In the genomic region with DNA sequence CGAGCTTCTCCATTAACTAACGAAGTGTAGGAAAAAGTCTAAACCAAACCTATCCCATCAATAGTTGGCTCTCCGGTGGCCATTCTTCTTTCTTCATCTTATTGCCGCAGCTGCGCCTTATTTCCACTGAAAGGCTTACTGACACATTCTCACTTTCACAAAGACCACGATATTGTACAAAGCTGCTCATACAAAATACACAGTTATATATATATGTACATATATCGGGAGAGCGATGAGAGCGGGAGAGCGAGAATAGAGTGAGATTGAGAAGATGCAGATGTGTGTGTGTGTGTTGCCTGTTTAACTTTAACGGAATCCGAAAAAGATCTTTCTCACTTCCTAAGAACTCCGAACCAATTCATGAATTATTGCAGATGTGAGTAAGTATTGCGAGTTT, we compare ENCODE assay signal across 1 fruit fly cellular context.
A peak's percentile ranks its signal among the peaks of the same experiment; 100 is the strongest.
TF ChIP-seq lines count a peak whose summit lies in the region.

No protein-coding gene starts in this region.

TF ChIP-seq in whole organism, embryonic, 481 proteins besides CTCF, POLR2A, EP300 and RAD21 (continued from another document):
- TF ChIP-seq sens (GFP tag; lab: Kevin White, UChicago) (no peak), Max (GFP tag; optimal IDR thresholded peaks at IDR 0.05; lab: Kevin White, UChicago) (no peak), bcd (GFP tag; optimal IDR thresholded peaks at IDR 0.05; lab: Kevin White, UChicago) (no peak), CG4282 (GFP tag; optimal IDR thresholded peaks at IDR 0.05; lab: Kevin White, UChicago) (no peak), CG3847 (GFP tag; IDR thresholded peaks at IDR 0.05; lab: Robert Waterston, UW) (no peak), ken (GFP tag; IDR thresholded peaks at IDR 0.05; lab: Robert Waterston, UW) (no peak), CG6765 (GFP tag; optimal IDR thresholded peaks at IDR 0.05; lab: Kevin White, UChicago) (no peak), slp2 (GFP tag; optimal IDR thresholded peaks at IDR 0.05; lab: Kevin White, UChicago) (no peak), HmgZ (tag; optimal IDR thresholded peaks at IDR 0.05; lab: Kevin White, UChicago) (no peak), Abd-B (GFP tag; optimal IDR thresholded peaks at IDR 0.05; lab: Kevin White, UChicago) (no peak), CG11093 (GFP tag; IDR thresholded peaks at IDR 0.05; lab: Robert Waterston, UW) (no peak), sc (optimal IDR thresholded peaks at IDR 0.05; lab: Kevin White, UChicago) (no peak), sc (GFP tag; optimal IDR thresholded peaks at IDR 0.05; lab: Kevin White, UChicago) (no peak), row (GFP tag; IDR thresholded peaks at IDR 0.05; lab: Robert Waterston, UW) (no peak), Dad (GFP tag; optimal IDR thresholded peaks at IDR 0.05; lab: Kevin White, UChicago) (no peak), vfl (GFP tag; optimal IDR thresholded peaks at IDR 0.05; lab: Kevin White, UChicago) (no peak), CG8944 (GFP tag; optimal IDR thresholded peaks at IDR 0.05; lab: Kevin White, UChicago) (no peak), Drgx (GFP tag; IDR thresholded peaks at IDR 0.05; lab: Robert Waterston, UW) (no peak), CG7928 (GFP tag; optimal IDR thresholded peaks at IDR 0.05; lab: Kevin White, UChicago) (no peak), CG15479 (GFP tag; optimal IDR thresholded peaks at IDR 0.05; lab: Kevin White, UChicago) (no peak), CG16779 (GFP tag; IDR thresholded peaks at IDR 0.05; lab: Robert Waterston, UW) (no peak), unpg (GFP tag; optimal IDR thresholded peaks at IDR 0.05; lab: Kevin White, UChicago) (no peak), Nf-YB (GFP tag; optimal IDR thresholded peaks at IDR 0.05; lab: Kevin White, UChicago) (no peak), Lim3 (GFP tag; IDR thresholded peaks at IDR 0.05; lab: Robert Waterston, UW) (no peak), CG31441 (GFP tag; IDR thresholded peaks at IDR 0.05; lab: Robert Waterston, UW) (no peak), zfh1 (GFP tag; IDR thresholded peaks at IDR 0.05; lab: Robert Waterston, UW) (no peak), Poxn (GFP tag; IDR thresholded peaks at IDR 0.05; lab: Robert Waterston, UW) (no peak), MBD-R2 (GFP tag; IDR thresholded peaks at IDR 0.05; lab: Robert Waterston, UW) (no peak), Hmx (GFP tag; optimal IDR thresholded peaks at IDR 0.05; lab: Kevin White, UChicago) (no peak), Blimp-1 (GFP tag; optimal IDR thresholded peaks at IDR 0.05; lab: Kevin White, UChicago) (peak; percentile 33), CG4360 (GFP tag; IDR thresholded peaks at IDR 0.05; lab: Robert Waterston, UW) (no peak), CG7357 (GFP tag; IDR thresholded peaks at IDR 0.05; lab: Robert Waterston, UW) (0 out of 3 replicates have a peak, but pooled peaks have one; percentile 14), Hr51 (GFP tag; optimal IDR thresholded peaks at IDR 0.05; lab: Kevin White, UChicago) (no peak), PHDP (tag; optimal IDR thresholded peaks at IDR 0.05; lab: Kevin White, UChicago) (no peak), CG12219 (GFP tag; optimal IDR thresholded peaks at IDR 0.05; lab: Kevin White, UChicago) (no peak), CG6272 (GFP tag; IDR thresholded peaks at IDR 0.05; lab: Robert Waterston, UW) (no peak), CG3838 (GFP tag; optimal IDR thresholded peaks at IDR 0.05; lab: Kevin White, UChicago) (no peak), Pdp1 (GFP tag; optimal IDR thresholded peaks at IDR 0.05; lab: Kevin White, UChicago) (no peak), CG4730 (GFP tag; IDR thresholded peaks at IDR 0.05; lab: Robert Waterston, UW) (no peak), Trl (optimal IDR thresholded peaks at IDR 0.05; lab: Kevin White, UChicago) (peak; percentile 85 to 90), Trl (GFP tag; optimal IDR thresholded peaks at IDR 0.05; lab: Kevin White, UChicago) (no peak), Bdp1 (GFP tag; optimal IDR thresholded peaks at IDR 0.05; lab: Kevin White, UChicago) (no peak), CkIIα-i1 (GFP tag; IDR thresholded peaks at IDR 0.05; lab: Robert Waterston, UW) (no peak), Kr (GFP tag; optimal IDR thresholded peaks at IDR 0.05; lab: Kevin White, UChicago) (no peak), CG2889 (GFP tag; IDR thresholded peaks at IDR 0.05; lab: Robert Waterston, UW) (no peak), dm (GFP tag; optimal IDR thresholded peaks at IDR 0.05; lab: Kevin White, UChicago) (no peak), Doc2 (GFP tag; IDR thresholded peaks at IDR 0.05; lab: Robert Waterston, UW) (no peak), CG17612 (GFP tag; IDR thresholded peaks at IDR 0.05; lab: Robert Waterston, UW) (no peak), Dek (tag; optimal IDR thresholded peaks at IDR 0.05; lab: Kevin White, UChicago) (no peak), CG6654 (GFP tag; optimal IDR thresholded peaks at IDR 0.05; lab: Kevin White, UChicago) (no peak), CG17568 (GFP tag; optimal IDR thresholded peaks at IDR 0.05; lab: Kevin White, UChicago) (no peak), dan (GFP tag; IDR thresholded peaks at IDR 0.05; lab: Robert Waterston, UW) (no peak), ro (GFP tag; IDR thresholded peaks at IDR 0.05; lab: Robert Waterston, UW) (no peak), eve (GFP tag; optimal IDR thresholded peaks at IDR 0.05; lab: Kevin White, UChicago) (no peak), danr (GFP tag; IDR thresholded peaks at IDR 0.05; lab: Robert Waterston, UW) (no peak), chinmo (GFP tag; IDR thresholded peaks at IDR 0.05; lab: Robert Waterston, UW; ENCODE audit: partially characterized antibody) (peak; percentile 75; the same call in 1 of the 4 replicates), bab2 (GFP tag; optimal IDR thresholded peaks at IDR 0.05; lab: Kevin White, UChicago) (no peak), mirr (GFP tag; optimal IDR thresholded peaks at IDR 0.05; lab: Kevin White, UChicago) (no peak), CG9437 (GFP tag; optimal IDR thresholded peaks at IDR 0.05; lab: Kevin White, UChicago) (no peak), CG10209 (GFP tag; optimal IDR thresholded peaks at IDR 0.05; lab: Kevin White, UChicago) (no peak), CG3281 (GFP tag; optimal IDR thresholded peaks at IDR 0.05; lab: Kevin White, UChicago) (no peak), luna (GFP tag; optimal IDR thresholded peaks at IDR 0.05; lab: Kevin White, UChicago) (no peak), D19A (tag; optimal IDR thresholded peaks at IDR 0.05; lab: Kevin White, UChicago) (peak; percentile 10), sob (GFP tag; IDR thresholded peaks at IDR 0.05; lab: Robert Waterston, UW) (no peak), CG1832 (GFP tag; optimal IDR thresholded peaks at IDR 0.05; lab: Kevin White, UChicago) (no peak), slou (GFP tag; optimal IDR thresholded peaks at IDR 0.05; lab: Kevin White, UChicago) (no peak), CG12659 (GFP tag; optimal IDR thresholded peaks at IDR 0.05; lab: Kevin White, UChicago) (no peak), CG10462 (GFP tag; optimal IDR thresholded peaks at IDR 0.05; lab: Kevin White, UChicago) (no peak), Lhr (GFP tag; optimal IDR thresholded peaks at IDR 0.05; lab: Kevin White, UChicago) (no peak), CG7987 (GFP tag; optimal IDR thresholded peaks at IDR 0.05; lab: Kevin White, UChicago) (no peak), Med (GFP tag; lab: Kevin White, UChicago) (peak; percentile 48), CG13287 (GFP tag; IDR thresholded peaks at IDR 0.05; lab: Robert Waterston, UW; ENCODE audit: partially characterized antibody) (0 out of 2 replicates have a peak, but pooled peaks have one; percentile 11), Ets97D (GFP tag; optimal IDR thresholded peaks at IDR 0.05; lab: Kevin White, UChicago) (no peak), pros (GFP tag; optimal IDR thresholded peaks at IDR 0.05; lab: Kevin White, UChicago) (peak; percentile 61), ap (GFP tag; IDR thresholded peaks at IDR 0.05; lab: Robert Waterston, UW) (no peak), insv (GFP tag; optimal IDR thresholded peaks at IDR 0.05; lab: Kevin White, UChicago) (peak in 1 of 2 experiments; percentile 5), CG3995 (GFP tag; optimal IDR thresholded peaks at IDR 0.05; lab: Kevin White, UChicago) (no peak), chm (GFP tag; IDR thresholded peaks at IDR 0.05; lab: Robert Waterston, UW) (no peak), Dll (GFP tag; IDR thresholded peaks at IDR 0.05; lab: Robert Waterston, UW; ENCODE audit: partially characterized antibody) (no peak), CG2202 (tag; optimal IDR thresholded peaks at IDR 0.05; lab: Kevin White, UChicago) (no peak), CG7372 (GFP tag; IDR thresholded peaks at IDR 0.05; lab: Robert Waterston, UW) (no peak), lbe (GFP tag; optimal IDR thresholded peaks at IDR 0.05; lab: Kevin White, UChicago) (peak; percentile 62), CG14667 (GFP tag; IDR thresholded peaks at IDR 0.05; lab: Robert Waterston, UW) (no peak), ci (GFP tag; IDR thresholded peaks at IDR 0.05; lab: Robert Waterston, UW) (0 out of 3 replicates have a peak, but pooled peaks have one; percentile 16), nerfin-1 (tag; optimal IDR thresholded peaks at IDR 0.05; lab: Kevin White, UChicago) (no peak), CG12769 (tag; optimal IDR thresholded peaks at IDR 0.05; lab: Kevin White, UChicago) (peak; percentile 50), CG6254 (GFP tag; optimal IDR thresholded peaks at IDR 0.05; lab: Kevin White, UChicago) (no peak), Stat92E (GFP tag; optimal IDR thresholded peaks at IDR 0.05; lab: Kevin White, UChicago) (peak in 1 of 3 experiments; percentile 68), pita (GFP tag; optimal IDR thresholded peaks at IDR 0.05; lab: Kevin White, UChicago) (no peak), fd3F (GFP tag; optimal IDR thresholded peaks at IDR 0.05; lab: Kevin White, UChicago) (no peak), cg (GFP tag; optimal IDR thresholded peaks at IDR 0.05; lab: Kevin White, UChicago) (peak; percentile 93), CG8290 (GFP tag; optimal IDR thresholded peaks at IDR 0.05; lab: Kevin White, UChicago) (no peak), CG8290 (tag; optimal IDR thresholded peaks at IDR 0.05; lab: Kevin White, UChicago) (no peak), CG14441 (GFP tag; IDR thresholded peaks at IDR 0.05; lab: Robert Waterston, UW) (no peak), wor (GFP tag; IDR thresholded peaks at IDR 0.05; lab: Robert Waterston, UW) (no peak), CG12299 (tag; optimal IDR thresholded peaks at IDR 0.05; lab: Kevin White, UChicago) (no peak), Nf-YA (GFP tag; IDR thresholded peaks at IDR 0.05; lab: Robert Waterston, UW) (no peak), CG5180 (GFP tag; optimal IDR thresholded peaks at IDR 0.05; lab: Kevin White, UChicago) (peak; percentile 11), ham (GFP tag; IDR thresholded peaks at IDR 0.05; lab: Robert Waterston, UW) (no peak), CG2199 (GFP tag; IDR thresholded peaks at IDR 0.05; lab: Robert Waterston, UW) (peak; percentile 83; the same call in 2 of the 3 replicates), CG3065 (GFP tag; optimal IDR thresholded peaks at IDR 0.05; lab: Kevin White, UChicago) (no peak), nom (GFP tag; optimal IDR thresholded peaks at IDR 0.05; lab: Kevin White, UChicago) (peak; percentile 20), gce (GFP tag; IDR thresholded peaks at IDR 0.05; lab: Robert Waterston, UW) (no peak), CHES-1-like (GFP tag; optimal IDR thresholded peaks at IDR 0.05; lab: Kevin White, UChicago) (no peak), pum (GFP tag; optimal IDR thresholded peaks at IDR 0.05; lab: Kevin White, UChicago) (no peak), Ets65A (GFP tag; lab: Kevin White, UChicago) (peak; percentile 5), run (tag; optimal IDR thresholded peaks at IDR 0.05; lab: Kevin White, UChicago) (no peak), chn (GFP tag; optimal IDR thresholded peaks at IDR 0.05; lab: Kevin White, UChicago) (no peak), Atf-2 (GFP tag; optimal IDR thresholded peaks at IDR 0.05; lab: Kevin White, UChicago) (no peak), z (GFP tag; IDR thresholded peaks at IDR 0.05; lab: Robert Waterston, UW) (0 out of 3 replicates have a peak, but pooled peaks have one; percentile 58), Elba2 (GFP tag; optimal IDR thresholded peaks at IDR 0.05; lab: Kevin White, UChicago) (no peak), YL-1 (GFP tag; optimal IDR thresholded peaks at IDR 0.05; lab: Kevin White, UChicago) (no peak), CG7786 (GFP tag; optimal IDR thresholded peaks at IDR 0.05; lab: Kevin White, UChicago) (no peak), CG11456 (GFP tag; IDR thresholded peaks at IDR 0.05; lab: Robert Waterston, UW) (no peak), zf30C (GFP tag; optimal IDR thresholded peaks at IDR 0.05; lab: Kevin White, UChicago) (no peak), CG12236 (GFP tag; optimal IDR thresholded peaks at IDR 0.05; lab: Kevin White, UChicago) (no peak)
